Worm (Caenorhabditis elegans): ENCODE measurements around the gene ift-43.

The ift-43 gene

DNA sequence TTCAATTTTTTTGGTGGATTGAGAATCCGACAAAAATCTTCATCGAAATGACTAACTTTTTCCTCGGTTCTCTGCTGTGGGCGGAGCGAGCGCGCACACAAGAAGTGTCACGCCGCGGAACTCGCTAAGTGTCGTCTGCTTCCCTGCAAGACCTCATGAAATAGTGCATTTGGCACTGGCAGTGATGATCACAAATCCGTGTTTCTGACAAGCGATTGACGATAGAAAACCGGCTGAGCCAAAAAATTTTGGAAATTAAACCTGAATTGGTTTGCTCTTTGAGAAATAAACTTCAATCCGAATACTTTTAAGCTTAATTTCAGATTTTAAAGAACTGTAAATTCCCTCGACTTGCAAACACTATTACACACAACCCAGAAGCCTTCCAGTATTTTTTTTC is 40.9 kb upstream of the ift-43 start (continued):
- TF ChIP-seq sptf-2 (GFP tag; optimal IDR thresholded peaks at IDR 0.05) (no peak), hsf-1 (GFP tag; IDR thresholded peaks at IDR 0.05) (0 out of 2 replicates have a peak, but pooled peaks have one; percentile 20), dpff-1 (tag; optimal IDR thresholded peaks at IDR 0.05) (no peak), nhr-179 (tag; optimal IDR thresholded peaks at IDR 0.05) (no peak), F22D6.2 (tag; optimal IDR thresholded peaks at IDR 0.05) (no peak), C17E4.6 (GFP tag; IDR thresholded peaks at IDR 0.05) (no peak; the same call in 1 of the 2 replicates), snpc-3.4 (tag; optimal IDR thresholded peaks at IDR 0.05) (peak; percentile 92), Y53F4B.3 (GFP tag; IDR thresholded peaks at IDR 0.05) (no peak), egl-18 (GFP tag; IDR thresholded peaks at IDR 0.05) (no peak), B0261.1 (tag; optimal IDR thresholded peaks at IDR 0.05) (no peak), hrde-1 (tag; optimal IDR thresholded peaks at IDR 0.05; ENCODE audit: borderline replicate concordance) (no peak), Y67H2A.10 (GFP tag; conservative IDR thresholded peaks at IDR 0.05) (no peak), ceh-79 (tag; optimal IDR thresholded peaks at IDR 0.05) (no peak), C06A6.2 (GFP tag; conservative IDR thresholded peaks at IDR 0.05) (no peak), tbp1 (GFP tag; optimal IDR thresholded peaks at IDR 0.05) (peak; percentile 78), rec-8 (tag; optimal IDR thresholded peaks at IDR 0.05) (peak in 1 of 2 experiments; percentile 3), ets-4 (GFP tag; optimal IDR thresholded peaks at IDR 0.05) (no peak), Y79H2A.3 (GFP tag; conservative IDR thresholded peaks at IDR 0.05) (no peak), egrh-3 (GFP tag; IDR thresholded peaks at IDR 0.05) (no peak), F57A8.1 (GFP tag; optimal IDR thresholded peaks at IDR 0.05) (no peak), ztf-18 (tag; optimal IDR thresholded peaks at IDR 0.05) (no peak), ztf-6 (GFP tag; IDR thresholded peaks at IDR 0.05) (no peak), F37B4.10 (GFP tag; IDR thresholded peaks at IDR 0.05) (no peak), lin-26 (GFP tag; IDR thresholded peaks at IDR 0.05) (no peak), ama-1 (optimal IDR thresholded peaks at IDR 0.05) (peak; percentile 86), ama-1 (GFP tag; optimal IDR thresholded peaks at IDR 0.05) (no peak), hmg-1.2 (GFP tag; IDR thresholded peaks at IDR 0.05) (peak; percentile 87), B0035.1 (tag; optimal IDR thresholded peaks at IDR 0.05) (no peak), F39B2.1 (GFP tag; IDR thresholded peaks at IDR 0.05) (no peak), akir-1 (GFP tag; optimal IDR thresholded peaks at IDR 0.05) (no peak), madf-8 (GFP tag; conservative IDR thresholded peaks at IDR 0.05) (peak; percentile 34; the same call in 1 of the 2 replicates), repo-1 (tag; optimal IDR thresholded peaks at IDR 0.05) (peak; percentile 71), T07F8.4 (tag; optimal IDR thresholded peaks at IDR 0.05) (no peak), madf-10 (tag; optimal IDR thresholded peaks at IDR 0.05) (no peak), bed-2 (GFP tag; IDR thresholded peaks at IDR 0.05) (no peak), fkh-3 (tag; optimal IDR thresholded peaks at IDR 0.05) (no peak), zfh-2 (GFP tag; conservative IDR thresholded peaks at IDR 0.05) (no peak; the same call in 1 of the 2 replicates), ZK185.1 (tag; optimal IDR thresholded peaks at IDR 0.05; ENCODE audit: poor library complexity, severe bottlenecking) (peak; percentile 10), attf-3 (GFP tag; conservative IDR thresholded peaks at IDR 0.05) (no peak), lin-54 (GFP tag; optimal IDR thresholded peaks at IDR 0.05) (peak; percentile 23), T26A5.8 (tag; optimal IDR thresholded peaks at IDR 0.05) (no peak), lin-35 (GFP tag; optimal IDR thresholded peaks at IDR 0.05) (peak in 1 of 3 experiments; percentile 15), hlh-26 (GFP tag; conservative IDR thresholded peaks at IDR 0.05) (no peak), nhr-80 (tag; optimal IDR thresholded peaks at IDR 0.05) (peak; percentile 3), bed-1 (GFP tag; IDR thresholded peaks at IDR 0.05) (no peak), F33H1.4 (GFP tag; IDR thresholded peaks at IDR 0.05) (peak; percentile 49; the same call in 1 of the 2 replicates), Y56A3A.18 (GFP tag; IDR thresholded peaks at IDR 0.05) (peak; percentile 62), ceh-27 (GFP tag; optimal IDR thresholded peaks at IDR 0.05) (peak; percentile 9), xnd-1 (tag; optimal IDR thresholded peaks at IDR 0.05) (peak; percentile 32)

Measured in whole organism, young adult.